Worm (Caenorhabditis elegans) whole organism, early embryonic: ENCODE measurements around the gene acs-5.

ENCODE experiments used
- B0310.2 ChIP-seq: sonication (generic microtip); optimal IDR thresholded peaks from 2 replicates; lab custom pipeline; 2016; ENCODE audit warnings: mild to moderate bottlenecking, missing genetic modification characterization, missing compliant biosample characterization
- F13C5.2 ChIP-seq: sonication (generic microtip); optimal IDR thresholded peaks from 2 replicates; lab custom pipeline; 2017; ENCODE audit warnings: mild to moderate bottlenecking, missing genetic modification characterization, inconsistent platforms, missing compliant biosample characterization
- aly-1 ChIP-seq: sonication (generic microtip); optimal IDR thresholded peaks from 2 replicates; lab custom pipeline; 2016; ENCODE audit warnings: missing genetic modification characterization, missing compliant biosample characterization
- ama-1 ChIP-seq: fragments of 150-350 bp; optimal IDR thresholded peaks from 2 replicates; lab custom pipeline; 2014
- ceh-13 ChIP-seq: fragments of 200-800 bp; sonication (Bioruptor generic); optimal IDR thresholded peaks from 2 replicates; lab custom pipeline; 2018; ENCODE audit warnings: mild to moderate bottlenecking, missing genetic modification characterization, missing compliant biosample characterization
- ceh-36 ChIP-seq: sonication (generic microtip); optimal IDR thresholded peaks from 2 replicates; lab custom pipeline; 2016; ENCODE audit warnings: missing genetic modification characterization, inconsistent platforms, missing compliant biosample characterization
- ets-7 ChIP-seq: sonication (generic microtip); optimal IDR thresholded peaks from 2 replicates; lab custom pipeline; 2016; ENCODE audit warnings: missing genotype, missing genetic modification characterization, missing compliant biosample characterization
- flt-1 ChIP-seq: fragments of 200-800 bp; sonication (Bioruptor generic); IDR thresholded peaks from 2 replicates; pipeline ENCODE4 v1.3.6; 2022; ENCODE audit warnings: missing genetic modification characterization, missing compliant biosample characterization
- hmbx-1 ChIP-seq: sonication (generic microtip); optimal IDR thresholded peaks from 2 replicates; lab custom pipeline; 2016; ENCODE audit warnings: mild to moderate bottlenecking, missing genetic modification characterization, missing compliant biosample characterization
- hmg-4 ChIP-seq: fragments of 200-800 bp; sonication (Bioruptor generic); optimal IDR thresholded peaks from 2 replicates; lab custom pipeline; 2018; ENCODE audit warnings: mild to moderate bottlenecking, missing genetic modification characterization, missing compliant biosample characterization
- hnd-1 ChIP-seq: sonication (generic microtip); optimal IDR thresholded peaks from 2 replicates; lab custom pipeline; 2016; ENCODE audit warnings: missing genetic modification characterization, missing compliant biosample characterization
- pes-1 ChIP-seq: fragments of 200-800 bp; sonication (Bioruptor generic); IDR thresholded peaks from 2 replicates; pipeline ENCODE4 v1.3.6; 2022; ENCODE audit warnings: missing genetic modification reagents, missing genetic modification characterization, missing compliant biosample characterization
- scrt-1 ChIP-seq: fragments of 200-800 bp; sonication (Bioruptor generic); IDR thresholded peaks from 2 replicates; pipeline ENCODE4 v1.3.6; 2022; ENCODE audit warnings: missing genetic modification characterization, missing compliant biosample characterization
- sea-1 ChIP-seq: fragments of 200-800 bp; sonication (Bioruptor generic); conservative IDR thresholded peaks from 2 replicates; pipeline ENCODE4 v1.3.6; 2022; ENCODE audit warnings: missing genetic modification characterization, missing compliant biosample characterization
- tbx-11 ChIP-seq: fragments of 200-800 bp; sonication (Bioruptor generic); IDR thresholded peaks from 2 replicates; pipeline ENCODE4 v1.3.6; 2022; ENCODE audit warnings: missing genetic modification characterization, missing compliant biosample characterization
- tbx-37 ChIP-seq: fragments of 200-800 bp; sonication (Bioruptor generic); conservative IDR thresholded peaks from 2 replicates; pipeline ENCODE4 v1.3.6; 2022; ENCODE audit warnings: missing genetic modification reagents, missing genetic modification characterization, missing compliant biosample characterization
- tra-4 ChIP-seq: sonication (generic microtip); optimal IDR thresholded peaks from 2 replicates; lab custom pipeline; 2017; ENCODE audit warnings: missing genetic modification characterization, missing compliant biosample characterization

acs-5 gene

DNA sequence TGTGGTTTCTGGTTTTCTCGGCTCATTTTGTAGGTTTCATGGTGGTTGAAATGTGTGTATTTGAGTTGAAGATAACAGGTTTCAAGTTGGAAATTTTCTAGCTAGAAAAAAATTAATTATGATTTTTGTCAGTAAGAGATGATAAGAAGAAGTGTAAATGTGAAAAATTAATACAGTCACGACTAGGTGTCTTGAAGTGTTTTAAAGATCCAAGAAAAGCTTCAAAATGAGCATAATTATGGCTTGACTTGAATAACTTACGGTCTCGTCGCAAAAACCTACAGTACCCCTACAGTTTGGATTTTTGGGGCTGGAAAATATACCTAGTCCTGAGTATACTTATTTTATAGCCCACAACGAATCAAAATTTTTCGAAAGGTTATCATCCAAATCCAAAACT is 27.0 kb upstream of the acs-5 start, which contains the start of gene exc-12:
exc-12 (minus strand) TSS at position 101 of the 400 bp plus-strand sequence.
- TF ChIP-seq ceh-36 (no peak), scrt-1 (GFP tag; lab: Robert Waterston, UW) (no peak), ets-7 (no peak), hnd-1 (tag; lab: Kevin White, UChicago) (no peak), ceh-13 (GFP tag; lab: Kevin White, UChicago) (no peak), tbx-37 (no peak), ama-1 (lab: Kevin White, UChicago) (no peak), tra-4 (no peak), hmg-4 (GFP tag; lab: Kevin White, UChicago) (no peak), F13C5.2 (tag; lab: Kevin White, UChicago) (no peak), sea-1 (GFP tag; lab: Robert Waterston, UW) (no peak), pes-1 (no peak), tbx-11 (no peak)

DNA sequence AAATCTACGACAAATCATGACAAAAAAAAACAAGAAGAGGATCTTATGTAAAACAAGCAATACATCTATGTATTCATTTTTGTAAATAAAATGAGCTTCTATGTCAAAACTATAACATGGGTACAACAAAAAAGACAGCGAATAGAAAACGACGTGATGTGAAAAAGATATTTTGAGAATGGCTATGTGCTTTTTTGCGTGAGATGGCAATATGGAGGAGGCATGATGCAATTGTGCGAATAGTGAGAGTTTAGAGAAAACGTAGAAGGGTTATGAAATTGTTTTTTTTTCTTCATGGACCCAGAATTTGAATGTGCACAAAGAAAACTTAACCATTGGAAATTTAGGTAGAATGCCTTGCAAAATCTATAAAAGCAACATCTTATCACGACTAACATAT is 22.6 kb upstream of the acs-5 start:
- TF ChIP-seq hmg-4 (GFP tag; lab: Kevin White, UChicago) (no peak), ama-1 (lab: Kevin White, UChicago) (no peak), aly-1 (no peak), sea-1 (GFP tag; lab: Robert Waterston, UW) (no peak), tra-4 (no peak), tbx-11 (no peak), ets-7 (no peak)

DNA sequence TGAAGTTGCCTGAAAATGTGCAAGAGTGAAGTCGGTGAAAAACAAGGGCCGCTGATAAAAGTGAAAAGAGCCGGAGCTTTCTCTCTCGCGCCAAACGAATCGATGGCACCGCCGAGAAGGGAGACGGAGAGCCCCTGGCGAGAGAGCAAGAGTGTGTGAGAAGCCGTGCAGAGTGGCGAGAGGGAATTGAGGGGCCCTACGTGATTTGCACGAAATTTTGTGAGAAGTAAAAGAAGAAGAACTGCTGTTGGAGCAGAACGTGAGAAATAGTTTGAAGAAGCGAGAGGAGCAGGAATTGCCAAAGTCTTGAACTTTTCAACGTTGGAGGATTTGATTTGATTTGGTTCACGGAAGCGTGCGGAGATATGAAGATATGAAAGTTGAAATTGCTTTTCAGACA is 21.6 kb upstream of the acs-5 start, which contains the start of gene aldo-1:
aldo-1 (minus strand) TSS at position 9 of the 400 bp plus-strand sequence.
- TF ChIP-seq ama-1 (lab: Kevin White, UChicago) (no peak), F13C5.2 (tag; lab: Kevin White, UChicago) (no peak), sea-1 (GFP tag; lab: Robert Waterston, UW) (no peak), hnd-1 (tag; lab: Kevin White, UChicago) (no peak), scrt-1 (GFP tag; lab: Robert Waterston, UW) (no peak), pes-1 (no peak), tbx-37 (no peak), ets-7 (no peak), B0310.2 (no peak), hmg-4 (GFP tag; lab: Kevin White, UChicago) (no peak), flt-1 (GFP tag; lab: Robert Waterston, UW) (no peak), aly-1 (no peak), tra-4 (no peak), ceh-13 (GFP tag; lab: Kevin White, UChicago) (no peak), tbx-11 (no peak)

DNA sequence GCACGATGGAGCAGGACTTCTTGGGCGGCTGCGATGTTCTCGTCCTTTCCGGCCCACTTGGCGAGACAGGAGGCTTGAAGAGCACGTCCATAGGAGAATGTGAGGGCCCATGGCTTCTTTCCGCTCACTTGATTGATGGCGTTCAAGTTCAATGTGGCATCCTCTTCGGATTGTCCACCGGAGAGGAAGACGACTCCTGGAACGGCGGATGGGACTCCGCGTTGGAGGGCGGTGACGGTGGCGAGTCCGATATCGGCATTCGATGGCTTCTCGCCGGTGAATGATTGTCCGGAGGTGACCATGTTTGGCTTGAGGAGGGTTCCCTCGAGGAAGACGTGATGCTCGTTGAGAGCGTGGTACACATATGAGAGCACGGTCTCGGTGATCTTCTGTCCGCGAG is 20.2 kb upstream of the acs-5 start:
- no peak for TF ChIP-seq ama-1 (lab: Kevin White, UChicago)
- no peak for TF ChIP-seq aly-1
- no peak for TF ChIP-seq scrt-1 (GFP tag; lab: Robert Waterston, UW)
- TF ChIP-seq ets-7: no peak
- no peak for TF ChIP-seq tbx-11
- no peak for TF ChIP-seq flt-1 (GFP tag; lab: Robert Waterston, UW)
- no peak for TF ChIP-seq sea-1 (GFP tag; lab: Robert Waterston, UW)
- no peak for TF ChIP-seq hnd-1 (tag; lab: Kevin White, UChicago)
- no peak for TF ChIP-seq hmbx-1 (tag; lab: Kevin White, UChicago)
- TF ChIP-seq tbx-37: no peak
- TF ChIP-seq B0310.2: no peak
- no peak for TF ChIP-seq F13C5.2 (tag; lab: Kevin White, UChicago)
- no peak for TF ChIP-seq ceh-13 (GFP tag; lab: Kevin White, UChicago)
- TF ChIP-seq ceh-36: no peak
- no peak for TF ChIP-seq tra-4
- no peak for TF ChIP-seq pes-1
- no peak for TF ChIP-seq hmg-4 (GFP tag; lab: Kevin White, UChicago)

ce11 chrIII:13563000-13563522 is 19.7 kb upstream of the acs-5 start, which contains the start of gene T05D4.2:
Gene T05D4.2, minus strand, starts transcription at chrIII:13563082.
- no peak for TF ChIP-seq ama-1 (lab: Kevin White, UChicago)
- TF ChIP-seq F13C5.2 (tag; lab: Kevin White, UChicago): no peak
- TF ChIP-seq aly-1: no peak

- TF ChIP-seq ama-1 (lab: Kevin White, UChicago) (no peak), tbx-37 (no peak), pes-1 (no peak), sea-1 (GFP tag; lab: Robert Waterston, UW) (no peak), tbx-11 (no peak), tra-4 (no peak), hmg-4 (GFP tag; lab: Kevin White, UChicago) (no peak), hmbx-1 (tag; lab: Kevin White, UChicago) (no peak), ets-7 (no peak), F13C5.2 (tag; lab: Kevin White, UChicago) (no peak), scrt-1 (GFP tag; lab: Robert Waterston, UW) (no peak), flt-1 (GFP tag; lab: Robert Waterston, UW) (no peak)
Observed at ce11 chrIII:13561233-13561632, 17.9 kb upstream of the acs-5 start.

DNA sequence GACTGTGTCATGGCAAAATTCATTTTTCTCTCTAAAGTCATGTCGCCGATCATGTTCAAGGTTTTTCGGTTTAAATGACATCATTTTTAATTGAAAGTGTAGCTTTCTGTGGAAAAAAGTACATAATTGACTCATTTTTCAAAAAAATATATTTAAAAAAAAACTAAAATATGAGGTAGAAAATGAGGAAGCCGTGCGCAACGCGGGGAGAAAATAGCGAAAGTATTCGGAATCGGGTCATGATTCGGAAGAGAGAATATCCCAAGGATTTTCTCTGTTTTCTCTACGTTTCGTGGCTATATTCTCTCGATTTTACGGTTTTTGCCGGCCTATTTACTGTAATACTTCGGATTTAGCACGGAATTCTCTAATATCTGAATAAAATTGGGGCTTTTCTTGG is 17.4 kb upstream of the acs-5 start:
- no peak for TF ChIP-seq hmg-4 (GFP tag; lab: Kevin White, UChicago)
- TF ChIP-seq flt-1 (GFP tag; lab: Robert Waterston, UW): no peak
- no peak for TF ChIP-seq tbx-11
- no peak for TF ChIP-seq ama-1 (lab: Kevin White, UChicago)
- TF ChIP-seq hnd-1 (tag; lab: Kevin White, UChicago): no peak
- no peak for TF ChIP-seq B0310.2
- TF ChIP-seq scrt-1 (GFP tag; lab: Robert Waterston, UW): no peak
- TF ChIP-seq ceh-36: no peak
- TF ChIP-seq ets-7: no peak
- TF ChIP-seq aly-1: no peak

- no peak for TF ChIP-seq B0310.2
- no peak for TF ChIP-seq hnd-1 (tag; lab: Kevin White, UChicago)
- TF ChIP-seq hmbx-1 (tag; lab: Kevin White, UChicago): no peak
- TF ChIP-seq tbx-37: no peak
- no peak for TF ChIP-seq tra-4
- TF ChIP-seq flt-1 (GFP tag; lab: Robert Waterston, UW): no peak
- TF ChIP-seq ceh-36: no peak
- no peak for TF ChIP-seq hmg-4 (GFP tag; lab: Kevin White, UChicago)
- no peak for TF ChIP-seq scrt-1 (GFP tag; lab: Robert Waterston, UW)
- TF ChIP-seq ama-1 (lab: Kevin White, UChicago): no peak
- TF ChIP-seq F13C5.2 (tag; lab: Kevin White, UChicago): no peak
- no peak for TF ChIP-seq aly-1
- TF ChIP-seq pes-1: no peak
- no peak for TF ChIP-seq tbx-11
- no peak for TF ChIP-seq ets-7
- TF ChIP-seq sea-1 (GFP tag; lab: Robert Waterston, UW): no peak
Observed at ce11 chrIII:13556039-13556438, 12.7 kb upstream of the acs-5 start.
